Worm (Caenorhabditis elegans) whole organism, young adult: ENCODE measurements around the gene gba-3.

Experiments
- F55B11.4 ChIP-seq: sonication (generic microtip); optimal IDR thresholded peaks from 2 replicates; lab custom pipeline; 2016; ENCODE audit warnings: missing compliant biosample characterization, missing genetic modification characterization, borderline replicate concordance; ENCODE audit not compliant: insufficient read depth
- Y56A3A.18 ChIP-seq: fragments of 200-800 bp; sonication (Bioruptor generic); IDR thresholded peaks from 2 replicates; pipeline ENCODE4 v1.3.6; 2022; ENCODE audit warnings: missing genetic modification reagents, missing genetic modification characterization, missing compliant biosample characterization
- ama-1 ChIP-seq, 3 experiments: fragments of 150-350 bp in 1 of 3; sonication (generic microtip) in 2 of 3; optimal IDR thresholded peaks; 2 replicates each; lab custom pipeline; 2014 to 2018; ENCODE audit warnings: missing biosample characterization in 2 of 3, missing genetic modification characterization in 2 of 3, missing genetic modification reagents in 2 of 3
- dpl-1 ChIP-seq: fragments of 150-350 bp; optimal IDR thresholded peaks from 2 replicates; lab custom pipeline; 2014; ENCODE audit warnings: missing biosample characterization, missing genetic modification reagents, missing genetic modification characterization
- egl-18 ChIP-seq: fragments of 200-800 bp; sonication (Bioruptor generic); IDR thresholded peaks from 2 replicates; pipeline ENCODE4 v1.3.6; 2022; ENCODE audit warnings: missing genetic modification reagents, missing genetic modification characterization, missing compliant biosample characterization
- lin-40 ChIP-seq: sonication (generic microtip); optimal IDR thresholded peaks from 2 replicates; lab custom pipeline; 2016; ENCODE audit warnings: missing genetic modification characterization, mild to moderate bottlenecking, missing compliant biosample characterization, missing genotype, missing genetic modification reagents
- sdz-38 ChIP-seq: sonication (generic microtip); optimal IDR thresholded peaks from 2 replicates; lab custom pipeline; 2016; ENCODE audit warnings: missing genotype, missing genetic modification characterization, missing compliant biosample characterization
- ztf-3 ChIP-seq: fragments of 200-800 bp; sonication (Bioruptor generic); optimal IDR thresholded peaks from 2 replicates; lab custom pipeline; 2018; ENCODE audit warnings: mild to moderate bottlenecking, missing genetic modification characterization, missing compliant biosample characterization

DNA sequence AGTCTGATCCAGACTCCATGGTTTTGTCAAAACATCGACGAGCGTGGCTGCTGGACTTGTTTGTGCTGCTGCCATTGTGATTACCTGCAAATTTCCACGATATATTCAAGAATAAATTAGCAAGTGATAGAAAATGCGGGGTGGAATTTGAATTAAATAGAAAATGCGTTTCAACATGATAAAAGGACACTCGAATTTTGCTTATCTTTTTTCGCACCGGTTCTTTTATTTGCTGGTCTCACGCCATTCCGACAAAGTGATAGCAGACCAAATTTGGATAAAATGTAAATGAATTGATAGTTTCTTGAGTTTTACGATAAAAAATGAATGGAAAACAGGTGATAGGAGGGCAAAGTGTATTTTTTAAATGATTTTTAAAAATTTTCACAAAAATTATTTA is 5.8 kb upstream of the gba-3 start, which contains the start of gene elo-2:
- TF ChIP-seq ama-1 (optimal IDR thresholded peaks at IDR 0.05; lab: Kevin White, UChicago), result no peak
- TF ChIP-seq ama-1 (GFP tag; optimal IDR thresholded peaks at IDR 0.05; lab: Kevin White, UChicago), result no peak
- no peak for TF ChIP-seq egl-18 (GFP tag; lab: Robert Waterston, UW)
- no peak for TF ChIP-seq ztf-3 (GFP tag; lab: Kevin White, UChicago)
- TF ChIP-seq Y56A3A.18, result no peak
- no peak for TF ChIP-seq dpl-1 (GFP tag; lab: Kevin White, UChicago)
- no peak for TF ChIP-seq lin-40 (tag; lab: Kevin White, UChicago)
- no peak for TF ChIP-seq sdz-38 (tag; lab: Kevin White, UChicago)
- TF ChIP-seq F55B11.4 (tag; lab: Kevin White, UChicago), result no peak
